Fruit fly (Drosophila melanogaster): ENCODE results near the gene Zasp66.

dm6 chr3L:8629701-8630343, 5.7 kb downstream of the Zasp66 start:
- TF ChIP-seq CG8478 (optimal IDR thresholded peaks at IDR 0.05) = no peak
- no peak for TF ChIP-seq usp (GFP tag; optimal IDR thresholded peaks at IDR 0.05)
- no peak for TF ChIP-seq psq (optimal IDR thresholded peaks at IDR 0.05)
- no peak for TF ChIP-seq pan (optimal IDR thresholded peaks at IDR 0.05)
- TF ChIP-seq EcR (GFP tag; optimal IDR thresholded peaks at IDR 0.05) = no peak
